Worm (Caenorhabditis elegans) whole organism, early embryonic: ENCODE results near the gene Y71H2AM.12.

Experiments used
- B0310.2 ChIP-seq: sonication (generic microtip); optimal IDR thresholded peaks from 2 replicates; lab custom pipeline; 2016; ENCODE audit warnings: mild to moderate bottlenecking, missing genetic modification characterization, missing compliant biosample characterization
- F13C5.2 ChIP-seq: sonication (generic microtip); optimal IDR thresholded peaks from 2 replicates; lab custom pipeline; 2017; ENCODE audit warnings: mild to moderate bottlenecking, missing genetic modification characterization, inconsistent platforms, missing compliant biosample characterization
- ama-1 ChIP-seq: fragments of 150-350 bp; optimal IDR thresholded peaks from 2 replicates; lab custom pipeline; 2014
- hnd-1 ChIP-seq: sonication (generic microtip); optimal IDR thresholded peaks from 2 replicates; lab custom pipeline; 2016; ENCODE audit warnings: missing genetic modification characterization, missing compliant biosample characterization

ce11 chrIII:2686663-2687062, 47.2 kb downstream of the Y71H2AM.12 start:
- TF ChIP-seq B0310.2 (tag; lab: Kevin White, UChicago) (no peak), ama-1 (lab: Kevin White, UChicago) (no peak), hnd-1 (tag; lab: Kevin White, UChicago) (no peak), F13C5.2 (tag; lab: Kevin White, UChicago) (no peak)
